Fruit fly (Drosophila melanogaster) whole organism, embryonic: ENCODE data around the gene CG31087.

Source experiments
- Bgb ChIP-seq: fragments of 200-800 bp; sonication (Bioruptor generic); IDR thresholded peaks from 2 replicates; pipeline ENCODE4 v1.3.6; 2022; ENCODE audit warnings: missing biosample characterization, missing genetic modification characterization; ENCODE audit not compliant: partially characterized antibody
- CG10147 ChIP-seq: fragments of 200-800 bp; sonication (Bioruptor generic); optimal IDR thresholded peaks from 2 replicates; lab custom pipeline; 2019; ENCODE audit warnings: missing biosample characterization, mild to moderate bottlenecking, missing genetic modification characterization, moderate library complexity
- CG10543 ChIP-seq: fragments of 200-800 bp; sonication (Bioruptor generic); optimal IDR thresholded peaks from 3 replicates; lab custom pipeline; 2017; ENCODE audit warnings: missing biosample characterization, mild to moderate bottlenecking, missing genetic modification characterization, moderate library complexity
- CG10959 ChIP-seq: fragments of 200-800 bp; sonication (Bioruptor generic); IDR thresholded peaks from 2 replicates; pipeline ENCODE4 v1.3.6; 2022; ENCODE audit warnings: missing biosample characterization, missing genetic modification characterization
- CG11398 ChIP-seq: fragments of 200-800 bp; sonication (Bioruptor generic); optimal IDR thresholded peaks from 2 replicates; lab custom pipeline; 2016; ENCODE audit warnings: missing biosample characterization, missing genetic modification characterization
- CG11695 ChIP-seq: fragments of 200-800 bp; sonication (Bioruptor generic); IDR thresholded peaks from 3 replicates; pipeline ENCODE4 v1.3.6; 2022; ENCODE audit warnings: missing biosample characterization, missing genetic modification characterization
- CG1233 ChIP-seq: fragments of 200-800 bp; sonication (Bioruptor generic); optimal IDR thresholded peaks from 4 replicates; lab custom pipeline; 2018; ENCODE audit warnings: missing biosample characterization, mild to moderate bottlenecking, missing genetic modification characterization
- CG14014 ChIP-seq: fragments of 200-800 bp; sonication (Bioruptor generic); IDR thresholded peaks from 2 replicates; pipeline ENCODE4 v1.3.6; 2022; ENCODE audit warnings: missing biosample characterization, missing genetic modification characterization
- CG14860 ChIP-seq: fragments of 200-800 bp; sonication (Bioruptor generic); IDR thresholded peaks from 3 replicates; pipeline ENCODE4 v1.3.6; 2022; ENCODE audit warnings: missing biosample characterization, missing genetic modification characterization; ENCODE audit not compliant: partially characterized antibody
- CG1647 ChIP-seq: fragments of 200-800 bp; sonication (Bioruptor generic); optimal IDR thresholded peaks from 3 replicates; lab custom pipeline; 2016; ENCODE audit warnings: missing biosample characterization, missing genetic modification characterization
- CG16779 ChIP-seq: fragments of 200-800 bp; sonication (Bioruptor generic); IDR thresholded peaks from 2 replicates; pipeline ENCODE4 v1.3.6; 2022; ENCODE audit warnings: missing biosample characterization, missing genetic modification characterization
- CG17568 ChIP-seq: fragments of 200-800 bp; sonication (Bioruptor generic); optimal IDR thresholded peaks from 2 replicates; lab custom pipeline; 2018; ENCODE audit warnings: missing biosample characterization, mild to moderate bottlenecking, missing genetic modification characterization, moderate library complexity
- CG18599 ChIP-seq: fragments of 200-800 bp; sonication (Bioruptor generic); optimal IDR thresholded peaks from 3 replicates; lab custom pipeline; 2017; ENCODE audit warnings: missing biosample characterization, missing genetic modification characterization, mild to moderate bottlenecking, moderate library complexity, missing genetic modification reagents
- CG2120 ChIP-seq: fragments of 200-800 bp; sonication (Bioruptor generic); optimal IDR thresholded peaks from 3 replicates; lab custom pipeline; 2016; ENCODE audit warnings: missing biosample characterization, missing genetic modification characterization
- CG31365 ChIP-seq: fragments of 200-800 bp; sonication (Bioruptor generic); optimal IDR thresholded peaks from 2 replicates; lab custom pipeline; 2018; ENCODE audit warnings: missing biosample characterization, mild to moderate bottlenecking, missing genetic modification characterization
- CG34376 ChIP-seq: fragments of 200-800 bp; sonication (Bioruptor generic); optimal IDR thresholded peaks from 2 replicates; lab custom pipeline; 2018; ENCODE audit warnings: missing biosample characterization, mild to moderate bottlenecking, missing genetic modification characterization
- CG4404 ChIP-seq: fragments of 200-800 bp; sonication (Bioruptor generic); IDR thresholded peaks from 2 replicates; pipeline ENCODE4 v1.3.6; 2022; ENCODE audit warnings: missing biosample characterization, missing genetic modification characterization
- CG6813 ChIP-seq: fragments of 200-800 bp; sonication (Bioruptor generic); optimal IDR thresholded peaks from 2 replicates; lab custom pipeline; 2017; ENCODE audit warnings: missing biosample characterization, missing genetic modification characterization, mild to moderate bottlenecking, moderate library complexity, missing genetic modification reagents
- CG8359 ChIP-seq: fragments of 200-800 bp; sonication (Bioruptor generic); optimal IDR thresholded peaks from 2 replicates; lab custom pipeline; 2017; ENCODE audit warnings: missing biosample characterization, mild to moderate bottlenecking, missing genetic modification characterization, borderline replicate concordance
- CG8388 ChIP-seq: fragments of 200-800 bp; sonication (Bioruptor generic); optimal IDR thresholded peaks from 2 replicates; lab custom pipeline; 2019; ENCODE audit warnings: missing biosample characterization, mild to moderate bottlenecking, missing genetic modification characterization, moderate library complexity
- CG9817 ChIP-seq: fragments of 200-800 bp; sonication (Bioruptor generic); optimal IDR thresholded peaks from 2 replicates; lab custom pipeline; 2018; ENCODE audit warnings: missing biosample characterization, mild to moderate bottlenecking, missing genetic modification characterization, moderate library complexity
- CoRest ChIP-seq: fragments of 200-800 bp; sonication (Bioruptor generic); optimal IDR thresholded peaks from 3 replicates; lab custom pipeline; 2018; ENCODE audit warnings: missing biosample characterization, mild to moderate bottlenecking, missing genetic modification characterization, moderate library complexity
- Dek ChIP-seq: fragments of 200-800 bp; sonication (Bioruptor generic); optimal IDR thresholded peaks from 3 replicates; lab custom pipeline; 2019; ENCODE audit warnings: missing biosample characterization, mild to moderate bottlenecking, missing genetic modification characterization, moderate library complexity
- Eip74EF ChIP-seq, 2 experiments: fragments of 200-800 bp in 1 of 2; fragments of >200 bp in 1 of 2; sonication (Bioruptor generic) in 1 of 2; optimal IDR thresholded peaks; 2 replicates each; lab custom pipeline; 2017 to 2019; ENCODE audit warnings: missing biosample characterization in 2 of 2, missing genetic modification characterization in 2 of 2, mild to moderate bottlenecking in 1 of 2, moderate library complexity in 1 of 2
- Fer1 ChIP-seq: fragments of 200-800 bp; sonication (Bioruptor generic); optimal IDR thresholded peaks from 2 replicates; lab custom pipeline; 2017; ENCODE audit warnings: missing biosample characterization, mild to moderate bottlenecking, missing genetic modification characterization
- Fer3 ChIP-seq: fragments of 200-800 bp; sonication (Bioruptor generic); optimal IDR thresholded peaks from 2 replicates; lab custom pipeline; 2018; ENCODE audit warnings: missing biosample characterization, mild to moderate bottlenecking, missing genetic modification characterization, moderate library complexity
- HmgZ ChIP-seq: fragments of 200-800 bp; sonication (Bioruptor generic); optimal IDR thresholded peaks from 2 replicates; lab custom pipeline; 2018; ENCODE audit warnings: missing biosample characterization, mild to moderate bottlenecking, missing genetic modification characterization
- Hmr ChIP-seq: fragments of 200-800 bp; sonication (Bioruptor generic); optimal IDR thresholded peaks from 3 replicates; lab custom pipeline; 2017; ENCODE audit warnings: mild to moderate bottlenecking, missing biosample characterization, missing genetic modification reagents, missing genetic modification characterization
- MTF-1 ChIP-seq: fragments of 200-800 bp; sonication (Bioruptor generic); optimal IDR thresholded peaks from 2 replicates; lab custom pipeline; 2018; ENCODE audit warnings: missing biosample characterization, mild to moderate bottlenecking, missing genetic modification characterization, borderline replicate concordance
- Med ChIP-seq: fragments of 200-800 bp; sonication (Bioruptor generic); peaks from one replicate; lab custom pipeline; 2016; ENCODE audit warnings: missing biosample characterization, missing genetic modification characterization, mild to moderate bottlenecking, inconsistent platforms, moderate library complexity
- Meics ChIP-seq: fragments of 200-800 bp; sonication (Bioruptor generic); optimal IDR thresholded peaks from 2 replicates; lab custom pipeline; 2017; ENCODE audit warnings: missing biosample characterization, mild to moderate bottlenecking, missing genetic modification characterization
- Nf-YC ChIP-seq: fragments of 200-800 bp; optimal IDR thresholded peaks from 3 replicates; lab custom pipeline; 2019; ENCODE audit warnings: missing biosample characterization, mild to moderate bottlenecking, missing genetic modification characterization, moderate library complexity
- Oaz ChIP-seq: fragments of 200-800 bp; sonication (Bioruptor generic); IDR thresholded peaks from 2 replicates; pipeline ENCODE4 v1.3.6; 2022; ENCODE audit warnings: missing biosample characterization, missing genetic modification characterization
- PHDP ChIP-seq: fragments of 200-800 bp; sonication (Bioruptor generic); optimal IDR thresholded peaks from 3 replicates; lab custom pipeline; 2018; ENCODE audit warnings: missing biosample characterization, mild to moderate bottlenecking, missing genetic modification characterization, moderate library complexity
- ac ChIP-seq: fragments of 200-800 bp; sonication (Bioruptor generic); optimal IDR thresholded peaks from 3 replicates; lab custom pipeline; 2017; ENCODE audit warnings: missing biosample characterization, mild to moderate bottlenecking, missing genetic modification characterization
- bbx ChIP-seq: fragments of 200-800 bp; sonication (Bioruptor generic); IDR thresholded peaks from 2 replicates; pipeline ENCODE4 v1.3.6; 2022; ENCODE audit warnings: missing biosample characterization, missing genetic modification characterization; ENCODE audit not compliant: partially characterized antibody
- chm ChIP-seq: fragments of 200-800 bp; sonication (Bioruptor generic); IDR thresholded peaks from 2 replicates; pipeline ENCODE4 v1.3.6; 2022; ENCODE audit warnings: missing biosample characterization, missing genetic modification characterization
- da ChIP-seq: fragments of 200-800 bp; sonication (Bioruptor generic); optimal IDR thresholded peaks from 2 replicates; lab custom pipeline; 2016; ENCODE audit warnings: missing biosample characterization, missing genetic modification characterization
- fd3F ChIP-seq: fragments of 200-800 bp; sonication (Bioruptor generic); optimal IDR thresholded peaks from 2 replicates; lab custom pipeline; 2018; ENCODE audit warnings: missing biosample characterization, mild to moderate bottlenecking, missing genetic modification characterization, moderate library complexity
- fd96Cb ChIP-seq: fragments of 200-800 bp; sonication (Bioruptor generic); optimal IDR thresholded peaks from 2 replicates; lab custom pipeline; 2018; ENCODE audit warnings: missing biosample characterization, mild to moderate bottlenecking, missing genetic modification characterization, moderate library complexity
- grn ChIP-seq: fragments of 200-800 bp; sonication (Bioruptor generic); optimal IDR thresholded peaks from 3 replicates; lab custom pipeline; 2017; ENCODE audit warnings: missing biosample characterization, missing genetic modification characterization
- hkb ChIP-seq, 2 experiments: fragments of 200-800 bp in 1 of 2; fragments of >200 bp in 1 of 2; sonication (Bioruptor generic) in 1 of 2; IDR thresholded peaks in 1 of 2; optimal IDR thresholded peaks in 1 of 2; 2 replicates each; pipeline versions ENCODE4 v1.3.6 to Lab custom; 2017 to 2022; ENCODE audit warnings: missing biosample characterization in 1 of 2, missing genetic modification characterization in 1 of 2
- odd ChIP-seq: fragments of 200-800 bp; sonication (Bioruptor generic); optimal IDR thresholded peaks from 2 replicates; lab custom pipeline; 2017; ENCODE audit warnings: missing biosample characterization, mild to moderate bottlenecking, missing genetic modification characterization
- salm ChIP-seq: fragments of 200-800 bp; sonication (Bioruptor generic); optimal IDR thresholded peaks from 2 replicates; lab custom pipeline; 2018; ENCODE audit warnings: missing biosample characterization, mild to moderate bottlenecking, missing genetic modification characterization
- schlank ChIP-seq: fragments of 200-800 bp; sonication (Bioruptor generic); optimal IDR thresholded peaks from 2 replicates; lab custom pipeline; 2018; ENCODE audit warnings: missing biosample characterization, mild to moderate bottlenecking, missing genetic modification characterization
- slp2 ChIP-seq: fragments of 200-800 bp; sonication (Bioruptor generic); optimal IDR thresholded peaks from 2 replicates; lab custom pipeline; 2016; ENCODE audit warnings: missing biosample characterization, missing genetic modification characterization
- sug ChIP-seq: fragments of 200-800 bp; optimal IDR thresholded peaks from 2 replicates; lab custom pipeline; 2019; ENCODE audit warnings: missing biosample characterization, mild to moderate bottlenecking, missing genetic modification characterization, moderate library complexity
- unpg ChIP-seq: fragments of 200-800 bp; sonication (Bioruptor generic); optimal IDR thresholded peaks from 3 replicates; lab custom pipeline; 2018; ENCODE audit warnings: missing biosample characterization, mild to moderate bottlenecking, missing genetic modification characterization, moderate library complexity

CG31087 gene

dm6 chr3R:25275276-25275675 lies 38.4 kb downstream of the CG31087 start (continued):
- peak; percentile 26 for TF ChIP-seq CG9817
- no peak for TF ChIP-seq CG11398 (GFP tag; lab: Kevin White, UChicago)
- no peak for TF ChIP-seq Eip74EF (GFP tag; optimal IDR thresholded peaks at IDR 0.05; lab: Kevin White, UChicago)
- TF ChIP-seq bbx (GFP tag; lab: Robert Waterston, UW), result no peak
- peak; percentile 61 for TF ChIP-seq odd
- no peak for TF ChIP-seq slp2 (GFP tag; lab: Kevin White, UChicago)
- TF ChIP-seq CG10543 (GFP tag; lab: Kevin White, UChicago), result peak; percentile 48
- TF ChIP-seq CG11695 (GFP tag; lab: Robert Waterston, UW), result 0 out of 3 replicates have a peak, but pooled peaks have one; percentile 17
- TF ChIP-seq CG18599 (GFP tag; lab: Kevin White, UChicago), result peak; percentile 68
- TF ChIP-seq salm (tag; lab: Kevin White, UChicago), result peak; percentile 10
- peak; percentile 38 for TF ChIP-seq Dek (tag; lab: Kevin White, UChicago)
- peak; percentile 32 for TF ChIP-seq Nf-YC (tag; lab: Kevin White, UChicago)
- TF ChIP-seq Meics (GFP tag; lab: Kevin White, UChicago), result peak; percentile 60
- TF ChIP-seq MTF-1 (GFP tag; lab: Kevin White, UChicago), result peak; percentile 6
- peak; percentile 34 for TF ChIP-seq schlank (tag; lab: Kevin White, UChicago)
- TF ChIP-seq PHDP (tag; lab: Kevin White, UChicago), result peak; percentile 71
- no peak for TF ChIP-seq CoRest (tag; lab: Kevin White, UChicago)
- TF ChIP-seq fd3F, result peak; percentile 50
- TF ChIP-seq Fer1 (GFP tag; lab: Kevin White, UChicago), result peak; percentile 81
- TF ChIP-seq sug, result peak; percentile 77
- peak; percentile 58 for TF ChIP-seq CG17568 (GFP tag; lab: Kevin White, UChicago)
- no peak for TF ChIP-seq fd96Cb
- peak; percentile 37; the same call in 1 of the 2 replicates for TF ChIP-seq CG14014 (GFP tag; lab: Robert Waterston, UW)
- TF ChIP-seq Oaz, result no peak
- TF ChIP-seq CG10147 (GFP tag; lab: Kevin White, UChicago), result peak; percentile 59
- peak; percentile 54 for TF ChIP-seq Fer3 (tag; lab: Kevin White, UChicago)
- peak; percentile 1 for TF ChIP-seq unpg (GFP tag; lab: Kevin White, UChicago)
- no peak for TF ChIP-seq CG4404 (GFP tag; lab: Robert Waterston, UW)
- TF ChIP-seq Hmr (GFP tag; lab: Kevin White, UChicago), result peak; percentile 75
- no peak for TF ChIP-seq da
- peak; percentile 46 for TF ChIP-seq HmgZ (tag; lab: Kevin White, UChicago)
- no peak for TF ChIP-seq Bgb (GFP tag; lab: Robert Waterston, UW)
- peak; percentile 29 for TF ChIP-seq CG2120
- peak; percentile 25 for TF ChIP-seq CG6813 (GFP tag; lab: Kevin White, UChicago)
- peak; percentile 67 for TF ChIP-seq Med (GFP tag; lab: Kevin White, UChicago)
- peak; percentile 19 for TF ChIP-seq grn (GFP tag; lab: Kevin White, UChicago)
- no peak for TF ChIP-seq CG16779 (GFP tag; lab: Robert Waterston, UW)
- TF ChIP-seq CG31365, result peak; percentile 10
- no peak for TF ChIP-seq CG8388 (GFP tag; lab: Kevin White, UChicago)
- TF ChIP-seq ac (GFP tag; lab: Kevin White, UChicago), result no peak
- TF ChIP-seq CG14860, result no peak
- no peak for TF ChIP-seq CG8359 (GFP tag; lab: Kevin White, UChicago)
- TF ChIP-seq chm, result no peak
- TF ChIP-seq CG10959, result no peak
- no peak for TF ChIP-seq CG1647 (GFP tag; lab: Kevin White, UChicago)
- TF ChIP-seq CG1233, result peak; percentile 1
- no peak for TF ChIP-seq hkb (optimal IDR thresholded peaks at IDR 0.05; lab: Kevin White, UChicago)
- TF ChIP-seq hkb (GFP tag; IDR thresholded peaks at IDR 0.05; lab: Robert Waterston, UW), result peak; percentile 22; the same call in 1 of the 2 replicates
- TF ChIP-seq CG34376 (GFP tag; lab: Kevin White, UChicago), result peak; percentile 47
